Fruit fly (Drosophila melanogaster) whole organism, embryonic: ENCODE measurements around the gene CG43895.

ENCODE experiments used
- CG11085 ChIP-seq: fragments of 200-800 bp; sonication (Bioruptor generic); IDR thresholded peaks from 2 replicates; pipeline ENCODE4 v1.3.6; 2022; ENCODE audit warnings: missing biosample characterization, missing genetic modification characterization
- CG13287 ChIP-seq: fragments of 200-800 bp; sonication (Bioruptor generic); IDR thresholded peaks from 2 replicates; pipeline ENCODE4 v1.3.6; 2022; ENCODE audit warnings: missing biosample characterization, missing genetic modification characterization; ENCODE audit not compliant: partially characterized antibody
- CG14710 ChIP-seq: fragments of 200-800 bp; sonication (Bioruptor generic); optimal IDR thresholded peaks from 3 replicates; lab custom pipeline; 2019; ENCODE audit warnings: missing biosample characterization, mild to moderate bottlenecking, missing genetic modification characterization, moderate library complexity
- CG1792 ChIP-seq: fragments of 200-800 bp; sonication (Bioruptor generic); optimal IDR thresholded peaks from 2 replicates; lab custom pipeline; 2016; ENCODE audit warnings: missing biosample characterization, missing genetic modification characterization
- CG18476 ChIP-seq: fragments of 200-800 bp; sonication (Bioruptor generic); optimal IDR thresholded peaks from 2 replicates; lab custom pipeline; 2016; ENCODE audit warnings: missing biosample characterization, mild to moderate bottlenecking, missing genetic modification characterization
- CG18764 ChIP-seq: fragments of 200-800 bp; sonication (Bioruptor generic); optimal IDR thresholded peaks from 3 replicates; lab custom pipeline; 2016; ENCODE audit warnings: missing biosample characterization, missing genetic modification characterization
- CG2678 ChIP-seq: fragments of 200-800 bp; sonication (Bioruptor generic); optimal IDR thresholded peaks from 3 replicates; lab custom pipeline; 2019; ENCODE audit warnings: missing biosample characterization, mild to moderate bottlenecking, missing genetic modification characterization, moderate library complexity
- CG30403 ChIP-seq: fragments of 200-800 bp; sonication (Bioruptor generic); optimal IDR thresholded peaks from 3 replicates; lab custom pipeline; 2016; ENCODE audit warnings: missing biosample characterization, missing genetic modification characterization
- CG31388 ChIP-seq: fragments of 200-800 bp; sonication (Bioruptor generic); optimal IDR thresholded peaks from 2 replicates; lab custom pipeline; 2016; ENCODE audit warnings: missing biosample characterization, missing genetic modification characterization
- CG33213 ChIP-seq: fragments of 200-800 bp; sonication (Bioruptor generic); optimal IDR thresholded peaks from 3 replicates; lab custom pipeline; 2016; ENCODE audit warnings: missing biosample characterization, missing genetic modification characterization
- CG4360 ChIP-seq: fragments of 200-800 bp; sonication (Bioruptor generic); IDR thresholded peaks from 2 replicates; pipeline ENCODE4 v1.3.6; 2022; ENCODE audit warnings: missing biosample characterization, missing genetic modification characterization
- CG5180 ChIP-seq: fragments of 200-800 bp; sonication (Bioruptor generic); optimal IDR thresholded peaks from 3 replicates; lab custom pipeline; 2017; ENCODE audit warnings: missing biosample characterization, missing genetic modification characterization, mild to moderate bottlenecking, moderate library complexity, missing genetic modification reagents
- CG8089 ChIP-seq: fragments of 200-800 bp; sonication (Bioruptor generic); optimal IDR thresholded peaks from 3 replicates; lab custom pipeline; 2016; ENCODE audit warnings: missing biosample characterization, missing genetic modification characterization
- CG8281 ChIP-seq: fragments of 200-800 bp; sonication (Bioruptor generic); optimal IDR thresholded peaks from 2 replicates; lab custom pipeline; 2018; ENCODE audit warnings: missing biosample characterization, mild to moderate bottlenecking, missing genetic modification characterization, moderate library complexity
- CG8388 ChIP-seq: fragments of 200-800 bp; sonication (Bioruptor generic); optimal IDR thresholded peaks from 2 replicates; lab custom pipeline; 2019; ENCODE audit warnings: missing biosample characterization, mild to moderate bottlenecking, missing genetic modification characterization, moderate library complexity
- CG8765 ChIP-seq: fragments of 200-800 bp; sonication (Bioruptor generic); IDR thresholded peaks from 2 replicates; pipeline ENCODE4 v1.3.6; 2022; ENCODE audit warnings: missing biosample characterization, missing genetic modification characterization
- CG9437 ChIP-seq: fragments of 200-800 bp; sonication (Bioruptor generic); optimal IDR thresholded peaks from 2 replicates; lab custom pipeline; 2018; ENCODE audit warnings: missing biosample characterization, mild to moderate bottlenecking, missing genetic modification characterization
- D19A ChIP-seq: fragments of 200-800 bp; optimal IDR thresholded peaks from 3 replicates; lab custom pipeline; 2019; ENCODE audit warnings: missing biosample characterization, mild to moderate bottlenecking, missing genetic modification characterization, moderate library complexity
- Dref ChIP-seq: fragments of 200-800 bp; sonication (Bioruptor generic); IDR thresholded peaks from 2 replicates; pipeline ENCODE4 v1.3.6; 2022; ENCODE audit warnings: missing biosample characterization, missing genetic modification characterization
- E2f1 ChIP-seq: fragments of 200-800 bp; sonication (Bioruptor generic); IDR thresholded peaks from 2 replicates; pipeline ENCODE4 v1.3.6; 2022; ENCODE audit warnings: missing biosample characterization, missing genetic modification characterization
- Fer1 ChIP-seq: fragments of 200-800 bp; sonication (Bioruptor generic); optimal IDR thresholded peaks from 2 replicates; lab custom pipeline; 2017; ENCODE audit warnings: missing biosample characterization, mild to moderate bottlenecking, missing genetic modification characterization
- Hr51 ChIP-seq, 2 experiments: fragments of 200-800 bp; sonication (Bioruptor generic); optimal IDR thresholded peaks; 2 replicates in 1 of 2; 3 replicates in 1 of 2; lab custom pipeline; 2016 to 2018; ENCODE audit warnings: missing biosample characterization in 2 of 2, missing genetic modification characterization in 2 of 2, mild to moderate bottlenecking in 1 of 2, moderate library complexity in 1 of 2
- Hsf ChIP-seq: fragments of 200-800 bp; sonication (Bioruptor generic); optimal IDR thresholded peaks from 3 replicates; lab custom pipeline; 2016; ENCODE audit warnings: missing biosample characterization, missing genetic modification characterization
- Jarid2 ChIP-seq: fragments of 200-800 bp; sonication (Bioruptor generic); optimal IDR thresholded peaks from 3 replicates; lab custom pipeline; 2017; ENCODE audit warnings: mild to moderate bottlenecking, missing biosample characterization, missing genetic modification reagents, missing genetic modification characterization
- Lim3 ChIP-seq: fragments of 200-800 bp; sonication (Bioruptor generic); IDR thresholded peaks from 2 replicates; pipeline ENCODE4 v1.3.6; 2022; ENCODE audit warnings: missing biosample characterization, missing genetic modification characterization
- Mrtf ChIP-seq: fragments of 200-800 bp; sonication (Bioruptor generic); IDR thresholded peaks from 3 replicates; pipeline ENCODE4 v1.3.6; 2022; ENCODE audit warnings: missing biosample characterization, missing genetic modification characterization
- Myb ChIP-seq: fragments of 200-800 bp; sonication (Bioruptor generic); optimal IDR thresholded peaks from 2 replicates; lab custom pipeline; 2016; ENCODE audit warnings: missing biosample characterization, missing genetic modification characterization
- NFAT ChIP-seq: fragments of 200-800 bp; sonication (Bioruptor generic); IDR thresholded peaks from 2 replicates; pipeline ENCODE4 v1.3.6; 2022; ENCODE audit warnings: missing biosample characterization, missing genetic modification characterization
- Poxn ChIP-seq: fragments of 200-800 bp; sonication (Bioruptor generic); IDR thresholded peaks from 2 replicates; pipeline ENCODE4 v1.3.6; 2022; ENCODE audit warnings: missing biosample characterization, missing genetic modification characterization
- Side ChIP-seq: fragments of 200-800 bp; sonication (Bioruptor generic); optimal IDR thresholded peaks from 2 replicates; lab custom pipeline; 2016; ENCODE audit warnings: missing biosample characterization, missing genetic modification characterization
- Sin3A ChIP-seq: fragments of >200 bp; optimal IDR thresholded peaks from 2 replicates; lab custom pipeline; 2018
- al ChIP-seq: fragments of 200-800 bp; sonication (Bioruptor generic); IDR thresholded peaks from 2 replicates; pipeline ENCODE4 v1.3.6; 2022; ENCODE audit warnings: missing biosample characterization, missing genetic modification characterization
- bsh ChIP-seq, 2 experiments: fragments of 200-800 bp; sonication (Bioruptor generic); optimal IDR thresholded peaks; 2 replicates each; lab custom pipeline; 2017 to 2018; ENCODE audit warnings: mild to moderate bottlenecking in 2 of 2, missing biosample characterization in 2 of 2, missing genetic modification characterization in 2 of 2, moderate library complexity in 1 of 2
- emc ChIP-seq: fragments of 200-800 bp; sonication (Bioruptor generic); optimal IDR thresholded peaks from 2 replicates; lab custom pipeline; 2016; ENCODE audit warnings: missing biosample characterization, missing genetic modification characterization
- hth ChIP-seq: fragments of >200 bp; optimal IDR thresholded peaks from 2 replicates; lab custom pipeline; 2017; ENCODE audit warnings: inconsistent platforms
- inv ChIP-seq: fragments of 200-800 bp; sonication (Bioruptor generic); IDR thresholded peaks from 2 replicates; pipeline ENCODE4 v1.3.6; 2022; ENCODE audit warnings: missing biosample characterization, missing genetic modification characterization; ENCODE audit not compliant: partially characterized antibody
- jumu ChIP-seq: fragments of 200-800 bp; sonication (Bioruptor generic); optimal IDR thresholded peaks from 3 replicates; lab custom pipeline; 2016; ENCODE audit warnings: missing biosample characterization, missing genetic modification characterization
- kah ChIP-seq: fragments of 200-800 bp; sonication (Bioruptor generic); optimal IDR thresholded peaks from 2 replicates; lab custom pipeline; 2018; ENCODE audit warnings: missing biosample characterization, mild to moderate bottlenecking, missing genetic modification characterization
- lbe ChIP-seq: fragments of 200-800 bp; sonication (Bioruptor generic); optimal IDR thresholded peaks from 2 replicates; lab custom pipeline; 2016; ENCODE audit warnings: missing biosample characterization, mild to moderate bottlenecking, missing genetic modification characterization
- lov ChIP-seq, 2 experiments: fragments of 200-800 bp in 1 of 2; fragments of >200 bp in 1 of 2; sonication (Bioruptor generic) in 1 of 2; IDR thresholded peaks in 1 of 2; optimal IDR thresholded peaks in 1 of 2; 2 replicates in 1 of 2; 3 replicates in 1 of 2; pipeline versions ENCODE4 v1.3.6 to Lab custom; 2017 to 2022; ENCODE audit warnings: missing biosample characterization in 1 of 2, missing genetic modification characterization in 1 of 2
- pfk ChIP-seq: fragments of 200-800 bp; sonication (Bioruptor generic); optimal IDR thresholded peaks from 2 replicates; lab custom pipeline; 2018; ENCODE audit warnings: missing biosample characterization, mild to moderate bottlenecking, missing genetic modification characterization, moderate library complexity
- rib ChIP-seq: fragments of 200-800 bp; sonication (Bioruptor generic); IDR thresholded peaks from 2 replicates; pipeline ENCODE4 v1.3.6; 2022; ENCODE audit warnings: missing biosample characterization, missing genetic modification characterization
- sc ChIP-seq, 3 experiments: fragments of >200 bp in 2 of 3; fragments of 200-800 bp in 1 of 3; sonication (Bioruptor generic) in 1 of 3; optimal IDR thresholded peaks; 2 replicates in 2 of 3; 3 replicates in 1 of 3; lab custom pipeline; 2017; ENCODE audit warnings: mild to moderate bottlenecking in 1 of 3, missing biosample characterization in 1 of 3, missing genetic modification characterization in 1 of 3, missing genetic modification reagents in 1 of 3
- sens ChIP-seq: fragments of 200-800 bp; sonication (Bioruptor generic); peaks from one replicate; lab custom pipeline; 2016; ENCODE audit warnings: missing biosample characterization, missing genetic modification characterization
- sens-2 ChIP-seq: fragments of 200-800 bp; sonication (Bioruptor generic); IDR thresholded peaks from 2 replicates; pipeline ENCODE4 v1.3.6; 2022; ENCODE audit warnings: missing biosample characterization, missing genetic modification characterization
- seq ChIP-seq: fragments of 200-800 bp; sonication (Bioruptor generic); IDR thresholded peaks from 2 replicates; pipeline ENCODE4 v1.3.6; 2022; ENCODE audit warnings: missing biosample characterization, missing genetic modification characterization
- shn ChIP-seq: fragments of 200-800 bp; sonication (Bioruptor generic); optimal IDR thresholded peaks from 3 replicates; lab custom pipeline; 2016; ENCODE audit warnings: missing biosample characterization, missing genetic modification characterization
- ssp ChIP-seq: fragments of 200-800 bp; sonication (Bioruptor generic); IDR thresholded peaks from 2 replicates; pipeline ENCODE4 v1.3.6; 2022; ENCODE audit warnings: missing biosample characterization, missing genetic modification characterization
- tll ChIP-seq, 2 experiments: fragments of 200-800 bp in 1 of 2; fragments of >200 bp in 1 of 2; sonication (Bioruptor generic) in 1 of 2; optimal IDR thresholded peaks; 2 replicates each; lab custom pipeline; 2017 to 2019; ENCODE audit warnings: missing biosample characterization in 2 of 2, missing genetic modification characterization in 2 of 2, mild to moderate bottlenecking in 1 of 2, moderate library complexity in 1 of 2
- toy ChIP-seq: fragments of 200-800 bp; sonication (Bioruptor generic); IDR thresholded peaks from 2 replicates; pipeline ENCODE4 v1.3.6; 2022; ENCODE audit warnings: missing biosample characterization, missing genetic modification characterization
- zen2 ChIP-seq: fragments of 200-800 bp; sonication (Bioruptor generic); IDR thresholded peaks from 3 replicates; pipeline ENCODE4 v1.3.6; 2022; ENCODE audit warnings: missing biosample characterization, missing genetic modification characterization; ENCODE audit not compliant: partially characterized antibody
- zf30C ChIP-seq: fragments of 200-800 bp; sonication (Bioruptor generic); optimal IDR thresholded peaks from 3 replicates; lab custom pipeline; 2018; ENCODE audit warnings: missing biosample characterization, mild to moderate bottlenecking, missing genetic modification characterization

Gene CG43895

dm6 chr3L:21824725-21825353, 11.3 kb upstream of the CG43895 start, which contains the start of gene eIF2A (continued):
- TF ChIP-seq Fer1 (GFP tag; lab: Kevin White, UChicago) (peak; percentile 72), CG13287 (peak; percentile 90), CG8089 (GFP tag; lab: Kevin White, UChicago) (no peak), sens-2 (GFP tag; lab: Robert Waterston, UW) (no peak), Mrtf (GFP tag; lab: Robert Waterston, UW) (no peak), al (GFP tag; lab: Robert Waterston, UW) (no peak), shn (GFP tag; lab: Kevin White, UChicago) (peak; percentile 53), CG33213 (GFP tag; lab: Kevin White, UChicago) (peak; percentile 85), rib (peak; percentile 60; the same call in 1 of the 2 replicates), CG18764 (peak; percentile 43), lov (optimal IDR thresholded peaks at IDR 0.05; lab: Kevin White, UChicago) (no peak), lov (GFP tag; IDR thresholded peaks at IDR 0.05; lab: Robert Waterston, UW) (peak; percentile 73; the same call in 1 of the 3 replicates), CG8765 (no peak), sc (optimal IDR thresholded peaks at IDR 0.05; lab: Kevin White, UChicago) (no peak), sc (GFP tag; optimal IDR thresholded peaks at IDR 0.05; lab: Kevin White, UChicago) (no peak), CG5180 (GFP tag; lab: Kevin White, UChicago) (no peak), CG18476 (GFP tag; lab: Kevin White, UChicago) (no peak), CG1792 (GFP tag; lab: Kevin White, UChicago) (peak; percentile 44), CG2678 (tag; lab: Kevin White, UChicago) (no peak), toy (0 out of 2 replicates have a peak, but pooled peaks have one; percentile 48), pfk (peak; percentile 54), ssp (no peak), CG9437 (no peak), lbe (GFP tag; lab: Kevin White, UChicago) (peak; percentile 57), emc (GFP tag; lab: Kevin White, UChicago) (no peak), inv (GFP tag; lab: Robert Waterston, UW) (peak; percentile 56; the same call in 1 of the 2 replicates), Side (peak; percentile 71), NFAT (peak; percentile 69), Myb (GFP tag; lab: Kevin White, UChicago) (peak; percentile 85), Jarid2 (GFP tag; lab: Kevin White, UChicago) (no peak), CG8388 (GFP tag; lab: Kevin White, UChicago) (no peak), CG30403 (peak; percentile 56), hth (no peak), D19A (tag; lab: Kevin White, UChicago) (no peak), CG31388 (no peak), Poxn (no peak), jumu (GFP tag; lab: Kevin White, UChicago) (peak; percentile 66), Lim3 (GFP tag; lab: Robert Waterston, UW) (no peak), CG4360 (GFP tag; lab: Robert Waterston, UW) (peak; percentile 97)

dm6 chr3L:21823236-21823635, 9.7 kb upstream of the CG43895 start, which contains the start of gene CG7407:
Gene CG7407, plus strand, starts transcription at chr3L:21823461.
- peak; percentile 61 for TF ChIP-seq sens (GFP tag; lab: Kevin White, UChicago)
- no peak for TF ChIP-seq kah (GFP tag; lab: Kevin White, UChicago)
- peak in 1 of 2 experiments; percentile 23 for TF ChIP-seq bsh (GFP tag; optimal IDR thresholded peaks at IDR 0.05; lab: Kevin White, UChicago)
- TF ChIP-seq seq: no peak
- TF ChIP-seq CG11085 (GFP tag; lab: Robert Waterston, UW): no peak
- peak; percentile 19 for TF ChIP-seq CG14710 (tag; lab: Kevin White, UChicago)
- no peak for TF ChIP-seq E2f1 (GFP tag; lab: Robert Waterston, UW)
- no peak for TF ChIP-seq Sin3A (lab: Kevin White, UChicago)
- no peak for TF ChIP-seq tll (GFP tag; optimal IDR thresholded peaks at IDR 0.05; lab: Kevin White, UChicago)
- TF ChIP-seq Dref (GFP tag; lab: Robert Waterston, UW): no peak
- TF ChIP-seq zen2 (GFP tag; lab: Robert Waterston, UW): no peak
- no peak for TF ChIP-seq zf30C (GFP tag; lab: Kevin White, UChicago)
- TF ChIP-seq CG8281 (tag; lab: Kevin White, UChicago): no peak
- TF ChIP-seq Hr51 (GFP tag; optimal IDR thresholded peaks at IDR 0.05; lab: Kevin White, UChicago): no peak
- TF ChIP-seq Hsf (GFP tag; lab: Kevin White, UChicago): no peak
